Fruit fly (Drosophila melanogaster) whole organism, pupa: ENCODE results near the gene CG42638.
A peak's percentile ranks its signal among the peaks of the same experiment; 100 is the strongest.

Experiments
- CG15710 ChIP-seq: fragments of 200-800 bp; sonication (Bioruptor generic); optimal IDR thresholded peaks from 2 replicates; lab custom pipeline; 2018; ENCODE audit warnings: missing biosample characterization, mild to moderate bottlenecking, missing genetic modification characterization, moderate library complexity
- CG17806 ChIP-seq: fragments of 200-800 bp; sonication (Bioruptor generic); optimal IDR thresholded peaks from 2 replicates; lab custom pipeline; 2018; ENCODE audit warnings: missing biosample characterization, mild to moderate bottlenecking, missing genetic modification characterization, moderate library complexity
- CG32121 ChIP-seq: fragments of 200-800 bp; sonication (Bioruptor generic); IDR thresholded peaks from 2 replicates; pipeline ENCODE4 v1.3.6; 2022; ENCODE audit warnings: missing biosample characterization, missing genetic modification characterization
- CG8301 ChIP-seq: fragments of 200-800 bp; sonication (Bioruptor generic); optimal IDR thresholded peaks from 2 replicates; lab custom pipeline; 2018; ENCODE audit warnings: missing biosample characterization, mild to moderate bottlenecking, missing genetic modification characterization
- CG9948 ChIP-seq: fragments of 200-800 bp; sonication (Bioruptor generic); optimal IDR thresholded peaks from 2 replicates; lab custom pipeline; 2018; ENCODE audit warnings: missing biosample characterization, mild to moderate bottlenecking, missing genetic modification characterization, moderate library complexity
- EcR ChIP-seq: fragments of 200-800 bp; sonication (Bioruptor generic); optimal IDR thresholded peaks from 3 replicates; lab custom pipeline; 2019; ENCODE audit warnings: missing biosample characterization, missing genetic modification characterization, mild to moderate bottlenecking, moderate library complexity, missing genetic modification reagents
- Pif1B ChIP-seq: fragments of 200-800 bp; sonication (Bioruptor generic); optimal IDR thresholded peaks from 3 replicates; lab custom pipeline; 2016; ENCODE audit warnings: missing biosample characterization, missing genetic modification characterization
- fd96Ca ChIP-seq: fragments of 200-800 bp; sonication (Bioruptor generic); IDR thresholded peaks from 3 replicates; pipeline ENCODE4 v1.3.6; 2022; ENCODE audit warnings: missing biosample characterization, missing genetic modification characterization

dm6 chr3L:19696073-19696960 lies 53.2 kb downstream of the CG42638 start:
- TF ChIP-seq Pif1B (GFP tag; lab: Kevin White, UChicago): peak; percentile 23
- TF ChIP-seq CG8301: no peak
- TF ChIP-seq CG17806 (tag; lab: Kevin White, UChicago): peak; percentile 1
- TF ChIP-seq CG15710: peak; percentile 46
- TF ChIP-seq EcR (GFP tag; lab: Kevin White, UChicago): peak; percentile 85
- TF ChIP-seq CG32121 (GFP tag; lab: Robert Waterston, UW): no peak
- TF ChIP-seq CG9948 (tag; lab: Kevin White, UChicago): no peak
- no peak for TF ChIP-seq fd96Ca (GFP tag; lab: Robert Waterston, UW)
